Fruit fly (Drosophila melanogaster) whole organism, embryonic: ENCODE measurements around the gene tHMG1.

ENCODE experiments used
- Antp ChIP-seq: fragments of 200-800 bp; sonication (Bioruptor generic); optimal IDR thresholded peaks from 3 replicates; lab custom pipeline; 2016; ENCODE audit warnings: missing biosample characterization, missing genetic modification characterization
- Asciz ChIP-seq: fragments of 200-800 bp; sonication (Bioruptor generic); optimal IDR thresholded peaks from 2 replicates; lab custom pipeline; 2017; ENCODE audit warnings: missing biosample characterization, mild to moderate bottlenecking, missing genetic modification characterization, missing genetic modification reagents
- Atf6 ChIP-seq: fragments of 200-800 bp; sonication (Bioruptor generic); IDR thresholded peaks from 2 replicates; pipeline ENCODE4 v1.3.6; 2022; ENCODE audit warnings: missing biosample characterization, missing genetic modification characterization
- CG10366 ChIP-seq: fragments of 200-800 bp; sonication (Bioruptor generic); IDR thresholded peaks from 2 replicates; pipeline ENCODE4 v1.3.6; 2022; ENCODE audit warnings: missing biosample characterization, missing genetic modification characterization
- CG10431 ChIP-seq: fragments of 200-800 bp; sonication (Bioruptor generic); optimal IDR thresholded peaks from 3 replicates; lab custom pipeline; 2018; ENCODE audit warnings: missing biosample characterization, mild to moderate bottlenecking, missing genetic modification characterization
- CG11456 ChIP-seq: fragments of 200-800 bp; sonication (Bioruptor generic); IDR thresholded peaks from 3 replicates; pipeline ENCODE4 v1.3.6; 2022; ENCODE audit warnings: missing biosample characterization, missing genetic modification characterization
- CG11504 ChIP-seq: fragments of 200-800 bp; sonication (Bioruptor generic); optimal IDR thresholded peaks from 3 replicates; lab custom pipeline; 2019; ENCODE audit warnings: missing biosample characterization, mild to moderate bottlenecking, missing genetic modification characterization, moderate library complexity
- CG11695 ChIP-seq: fragments of 200-800 bp; sonication (Bioruptor generic); IDR thresholded peaks from 3 replicates; pipeline ENCODE4 v1.3.6; 2022; ENCODE audit warnings: missing biosample characterization, missing genetic modification characterization
- CG12219 ChIP-seq: fragments of 200-800 bp; sonication (Bioruptor generic); optimal IDR thresholded peaks from 3 replicates; lab custom pipeline; 2018; ENCODE audit warnings: missing biosample characterization, mild to moderate bottlenecking, missing genetic modification characterization
- CG12942 ChIP-seq: fragments of 200-800 bp; sonication (Bioruptor generic); optimal IDR thresholded peaks from 3 replicates; lab custom pipeline; 2016; ENCODE audit warnings: missing biosample characterization, missing genetic modification characterization
- CG14710 ChIP-seq: fragments of 200-800 bp; sonication (Bioruptor generic); optimal IDR thresholded peaks from 3 replicates; lab custom pipeline; 2019; ENCODE audit warnings: missing biosample characterization, mild to moderate bottlenecking, missing genetic modification characterization, moderate library complexity
- CG16863 ChIP-seq: fragments of 200-800 bp; sonication (Bioruptor generic); optimal IDR thresholded peaks from 3 replicates; lab custom pipeline; 2016; ENCODE audit warnings: missing biosample characterization, missing genetic modification characterization
- CG17361 ChIP-seq: fragments of 200-800 bp; sonication (Bioruptor generic); IDR thresholded peaks from 3 replicates; pipeline ENCODE4 v1.3.6; 2022; ENCODE audit warnings: missing biosample characterization, missing genetic modification characterization
- CG4328 ChIP-seq: fragments of 200-800 bp; sonication (Bioruptor generic); optimal IDR thresholded peaks from 3 replicates; lab custom pipeline; 2017; ENCODE audit warnings: missing biosample characterization, missing genetic modification reagents, missing genetic modification characterization
- CG4854 ChIP-seq: fragments of 200-800 bp; sonication (Bioruptor generic); optimal IDR thresholded peaks from 2 replicates; lab custom pipeline; 2016; ENCODE audit warnings: missing biosample characterization, missing genetic modification characterization, inconsistent platforms
- CG5180 ChIP-seq: fragments of 200-800 bp; sonication (Bioruptor generic); optimal IDR thresholded peaks from 3 replicates; lab custom pipeline; 2017; ENCODE audit warnings: missing biosample characterization, missing genetic modification characterization, mild to moderate bottlenecking, moderate library complexity, missing genetic modification reagents
- CG6175 ChIP-seq: fragments of 200-800 bp; sonication (Bioruptor generic); IDR thresholded peaks from 3 replicates; pipeline ENCODE4 v1.3.6; 2022; ENCODE audit warnings: missing biosample characterization, missing genetic modification characterization
- CG7372 ChIP-seq: fragments of 200-800 bp; sonication (Bioruptor generic); IDR thresholded peaks from 2 replicates; pipeline ENCODE4 v1.3.6; 2022; ENCODE audit warnings: missing biosample characterization, missing genetic modification characterization
- CG8478 ChIP-seq: fragments of >200 bp; optimal IDR thresholded peaks from 2 replicates; lab custom pipeline; 2018
- CG9437 ChIP-seq: fragments of 200-800 bp; sonication (Bioruptor generic); optimal IDR thresholded peaks from 2 replicates; lab custom pipeline; 2018; ENCODE audit warnings: missing biosample characterization, mild to moderate bottlenecking, missing genetic modification characterization
- CG9797 ChIP-seq: fragments of 200-800 bp; sonication (Bioruptor generic); optimal IDR thresholded peaks from 3 replicates; lab custom pipeline; 2018; ENCODE audit warnings: missing biosample characterization, mild to moderate bottlenecking, missing genetic modification characterization
- CG9817 ChIP-seq: fragments of 200-800 bp; sonication (Bioruptor generic); optimal IDR thresholded peaks from 2 replicates; lab custom pipeline; 2018; ENCODE audit warnings: missing biosample characterization, mild to moderate bottlenecking, missing genetic modification characterization, moderate library complexity
- Gug ChIP-seq: fragments of 200-800 bp; sonication (Bioruptor generic); IDR thresholded peaks from 4 replicates; pipeline ENCODE4 v1.3.6; 2022; ENCODE audit warnings: missing biosample characterization, missing genetic modification characterization
- HHEX ChIP-seq: fragments of 200-800 bp; sonication (Bioruptor generic); optimal IDR thresholded peaks from 3 replicates; lab custom pipeline; 2017; ENCODE audit warnings: missing biosample characterization, mild to moderate bottlenecking, missing genetic modification characterization, missing genetic modification reagents
- HmgD ChIP-seq: fragments of 200-800 bp; sonication (Bioruptor generic); optimal IDR thresholded peaks from 3 replicates; lab custom pipeline; 2016; ENCODE audit warnings: missing biosample characterization, missing genetic modification characterization
- Hsf ChIP-seq: fragments of 200-800 bp; sonication (Bioruptor generic); optimal IDR thresholded peaks from 3 replicates; lab custom pipeline; 2016; ENCODE audit warnings: missing biosample characterization, missing genetic modification characterization
- Lhr ChIP-seq: fragments of 200-800 bp; sonication (Bioruptor generic); optimal IDR thresholded peaks from 3 replicates; lab custom pipeline; 2017; ENCODE audit warnings: mild to moderate bottlenecking, missing biosample characterization, missing genetic modification reagents, missing genetic modification characterization
- MTF-1 ChIP-seq: fragments of 200-800 bp; sonication (Bioruptor generic); optimal IDR thresholded peaks from 2 replicates; lab custom pipeline; 2018; ENCODE audit warnings: missing biosample characterization, mild to moderate bottlenecking, missing genetic modification characterization, borderline replicate concordance
- Meics ChIP-seq: fragments of 200-800 bp; sonication (Bioruptor generic); optimal IDR thresholded peaks from 2 replicates; lab custom pipeline; 2017; ENCODE audit warnings: missing biosample characterization, mild to moderate bottlenecking, missing genetic modification characterization
- Mrtf ChIP-seq: fragments of 200-800 bp; sonication (Bioruptor generic); IDR thresholded peaks from 3 replicates; pipeline ENCODE4 v1.3.6; 2022; ENCODE audit warnings: missing biosample characterization, missing genetic modification characterization
- Sox100B ChIP-seq: fragments of 200-800 bp; sonication (Bioruptor generic); optimal IDR thresholded peaks from 3 replicates; lab custom pipeline; 2018; ENCODE audit warnings: missing biosample characterization, mild to moderate bottlenecking, missing genetic modification characterization
- Sox102F ChIP-seq: fragments of 200-800 bp; sonication (Bioruptor generic); optimal IDR thresholded peaks from 2 replicates; lab custom pipeline; 2018; ENCODE audit warnings: missing biosample characterization, mild to moderate bottlenecking, missing genetic modification characterization, moderate library complexity
- ap ChIP-seq: fragments of 200-800 bp; sonication (Bioruptor generic); IDR thresholded peaks from 2 replicates; pipeline ENCODE4 v1.3.6; 2022; ENCODE audit warnings: missing biosample characterization, missing genetic modification characterization
- ash1 ChIP-seq: fragments of 200-800 bp; sonication (Bioruptor generic); optimal IDR thresholded peaks from 2 replicates; lab custom pipeline; 2018; ENCODE audit warnings: missing biosample characterization, mild to moderate bottlenecking, missing genetic modification characterization
- bigmax ChIP-seq: fragments of 200-800 bp; sonication (Bioruptor generic); optimal IDR thresholded peaks from 2 replicates; lab custom pipeline; 2018; ENCODE audit warnings: missing biosample characterization, mild to moderate bottlenecking, missing genetic modification characterization
- cato ChIP-seq: fragments of 200-800 bp; sonication (Bioruptor generic); optimal IDR thresholded peaks from 2 replicates; lab custom pipeline; 2016; ENCODE audit warnings: missing biosample characterization, missing genetic modification characterization, borderline replicate concordance
- cg ChIP-seq: fragments of 200-800 bp; sonication (Bioruptor generic); optimal IDR thresholded peaks from 3 replicates; lab custom pipeline; 2019; ENCODE audit warnings: missing biosample characterization, mild to moderate bottlenecking, missing genetic modification characterization, moderate library complexity
- gem ChIP-seq: fragments of 200-800 bp; sonication (Bioruptor generic); optimal IDR thresholded peaks from 2 replicates; lab custom pipeline; 2019; ENCODE audit warnings: missing biosample characterization, mild to moderate bottlenecking, missing genetic modification characterization, moderate library complexity
- ind ChIP-seq: fragments of 200-800 bp; sonication (Bioruptor generic); optimal IDR thresholded peaks from 3 replicates; lab custom pipeline; 2016; ENCODE audit warnings: missing biosample characterization, missing genetic modification characterization
- ken ChIP-seq: fragments of 200-800 bp; sonication (Bioruptor generic); IDR thresholded peaks from 3 replicates; pipeline ENCODE4 v1.3.6; 2022; ENCODE audit warnings: missing biosample characterization, missing genetic modification characterization
- mirr ChIP-seq: fragments of 200-800 bp; sonication (Bioruptor generic); optimal IDR thresholded peaks from 3 replicates; lab custom pipeline; 2018; ENCODE audit warnings: missing biosample characterization, mild to moderate bottlenecking, missing genetic modification characterization
- nau ChIP-seq: fragments of 200-800 bp; sonication (Bioruptor generic); optimal IDR thresholded peaks from 3 replicates; lab custom pipeline; 2017; ENCODE audit warnings: missing biosample characterization, mild to moderate bottlenecking, missing genetic modification characterization, missing genetic modification reagents
- pan ChIP-seq, 4 experiments: fragments of >200 bp in 3 of 4; fragments of 200-800 bp in 1 of 4; sonication (Bioruptor generic) in 1 of 4; optimal IDR thresholded peaks in 3 of 4; IDR thresholded peaks in 1 of 4; 2 replicates each; pipeline versions ENCODE4 v1.3.6 to Lab custom; 2017 to 2022; ENCODE audit warnings: missing biosample characterization in 2 of 4, missing genetic modification characterization in 2 of 4, mixed read lengths in 1 of 4
- row ChIP-seq: fragments of 200-800 bp; sonication (Bioruptor generic); IDR thresholded peaks from 3 replicates; pipeline ENCODE4 v1.3.6; 2022; ENCODE audit warnings: missing biosample characterization, missing genetic modification characterization
- sisA ChIP-seq: fragments of 200-800 bp; sonication (Bioruptor generic); IDR thresholded peaks from 2 replicates; pipeline ENCODE4 v1.3.6; 2022; ENCODE audit warnings: missing biosample characterization, missing genetic modification characterization
- tin ChIP-seq: fragments of 200-800 bp; sonication (Bioruptor generic); optimal IDR thresholded peaks from 3 replicates; lab custom pipeline; 2016; ENCODE audit warnings: missing biosample characterization, missing genetic modification characterization
- tio ChIP-seq: fragments of 200-800 bp; sonication (Bioruptor generic); optimal IDR thresholded peaks from 2 replicates; lab custom pipeline; 2017; ENCODE audit warnings: missing biosample characterization, missing genetic modification characterization, inconsistent platforms
- tx ChIP-seq: fragments of 200-800 bp; sonication (Bioruptor generic); optimal IDR thresholded peaks from 2 replicates; lab custom pipeline; 2016; ENCODE audit warnings: missing biosample characterization, missing genetic modification characterization
- z ChIP-seq: fragments of 200-800 bp; sonication (Bioruptor generic); IDR thresholded peaks from 3 replicates; pipeline ENCODE4 v1.3.6; 2022; ENCODE audit warnings: missing biosample characterization, missing genetic modification characterization

The tHMG1 gene

dm6 chr3R:22526353-22526907 lies 34.8 kb downstream of the tHMG1 start (continued):
- peak; percentile 62 for TF ChIP-seq CG17361 (GFP tag; lab: Robert Waterston, UW)
- peak; percentile 7; the same call in 1 of the 2 replicates for TF ChIP-seq CG7372 (GFP tag; lab: Robert Waterston, UW)
- peak; percentile 58; the same call in 1 of the 3 replicates for TF ChIP-seq CG11456 (GFP tag; lab: Robert Waterston, UW)
- no peak for TF ChIP-seq cato
- TF ChIP-seq sisA (GFP tag; lab: Robert Waterston, UW), result 0 out of 2 replicates have a peak, but pooled peaks have one; percentile 7
- TF ChIP-seq Sox102F (GFP tag; lab: Kevin White, UChicago), result no peak
- peak; percentile 22 for TF ChIP-seq Hsf (GFP tag; lab: Kevin White, UChicago)
- peak; percentile 10 for TF ChIP-seq CG9817
- no peak for TF ChIP-seq ken
- TF ChIP-seq Asciz, result peak; percentile 27
- TF ChIP-seq ap (GFP tag; lab: Robert Waterston, UW), result 0 out of 2 replicates have a peak, but pooled peaks have one; percentile 24
- peak; percentile 16 for TF ChIP-seq tin (GFP tag; lab: Kevin White, UChicago)
- TF ChIP-seq CG9797 (GFP tag; lab: Kevin White, UChicago), result no peak
- TF ChIP-seq ind (GFP tag; lab: Kevin White, UChicago), result peak; percentile 27
- TF ChIP-seq z (GFP tag; lab: Robert Waterston, UW), result 0 out of 3 replicates have a peak, but pooled peaks have one; percentile 20
- TF ChIP-seq CG4328 (GFP tag; lab: Kevin White, UChicago), result peak; percentile 21
- TF ChIP-seq CG6175 (GFP tag; lab: Robert Waterston, UW), result peak; percentile 46; the same call in 1 of the 3 replicates
- peak; percentile 35; the same call in 1 of the 2 replicates for TF ChIP-seq CG10366 (GFP tag; lab: Robert Waterston, UW)
- TF ChIP-seq Sox100B (GFP tag; lab: Kevin White, UChicago), result peak; percentile 21
- peak; percentile 43 for TF ChIP-seq tio
- TF ChIP-seq MTF-1 (GFP tag; lab: Kevin White, UChicago), result no peak
- peak; percentile 17 for TF ChIP-seq mirr (GFP tag; lab: Kevin White, UChicago)
- TF ChIP-seq nau (GFP tag; lab: Kevin White, UChicago), result no peak
- peak; percentile 8 for TF ChIP-seq cg (GFP tag; lab: Kevin White, UChicago)
- TF ChIP-seq Meics (GFP tag; lab: Kevin White, UChicago), result peak; percentile 25
- TF ChIP-seq tx (GFP tag; lab: Kevin White, UChicago), result no peak
- TF ChIP-seq HHEX, result no peak
- no peak for TF ChIP-seq CG4854 (GFP tag; lab: Kevin White, UChicago)
- 0 out of 3 replicates have a peak, but pooled peaks have one; percentile 16 for TF ChIP-seq CG11695
- TF ChIP-seq gem (tag; lab: Kevin White, UChicago), result peak; percentile 48
- no peak for TF ChIP-seq HmgD (GFP tag; lab: Kevin White, UChicago)
- TF ChIP-seq Antp (GFP tag; lab: Kevin White, UChicago), result peak; percentile 19
- TF ChIP-seq CG14710 (tag; lab: Kevin White, UChicago), result peak; percentile 5
- TF ChIP-seq bigmax (GFP tag; lab: Kevin White, UChicago), result no peak
- TF ChIP-seq CG11504 (tag; lab: Kevin White, UChicago), result peak; percentile 44
- TF ChIP-seq CG5180 (GFP tag; lab: Kevin White, UChicago), result peak; percentile 18
- 0 out of 2 replicates have a peak, but pooled peaks have one; percentile 7 for TF ChIP-seq Atf6 (GFP tag; lab: Robert Waterston, UW)
- peak; percentile 27 for TF ChIP-seq CG16863 (GFP tag; lab: Kevin White, UChicago)
- TF ChIP-seq Lhr (GFP tag; lab: Kevin White, UChicago), result no peak
- TF ChIP-seq pan (optimal IDR thresholded peaks at IDR 0.05; lab: Kevin White, UChicago), result no peak
- peak in 1 of 2 experiments; percentile 59 for TF ChIP-seq pan (GFP tag; optimal IDR thresholded peaks at IDR 0.05 in 1 of 2, IDR thresholded peaks at IDR 0.05 in 1 of 2)
- peak; percentile 26 for TF ChIP-seq CG12219 (GFP tag; lab: Kevin White, UChicago)
- no peak for TF ChIP-seq CG8478 (lab: Kevin White, UChicago)
- no peak for TF ChIP-seq CG10431 (GFP tag; lab: Kevin White, UChicago)
- TF ChIP-seq row, result peak; percentile 57
- peak; percentile 10 for TF ChIP-seq CG9437 (GFP tag; lab: Kevin White, UChicago)
- no peak for TF ChIP-seq CG12942 (GFP tag; lab: Kevin White, UChicago)
- peak; percentile 26; the same call in 2 of the 4 replicates for TF ChIP-seq Gug
- 0 out of 3 replicates have a peak, but pooled peaks have one; percentile 28 for TF ChIP-seq Mrtf (GFP tag; lab: Robert Waterston, UW)
- TF ChIP-seq ash1 (GFP tag; lab: Kevin White, UChicago), result no peak
